Fruit fly (Drosophila melanogaster) whole organism, embryonic: ENCODE data around the gene dpr18.
A peak's percentile ranks its signal among the peaks of the same experiment; 100 is the strongest.

Experiments used
- Adf1 ChIP-seq: fragments of 200-800 bp; sonication (Bioruptor generic); IDR thresholded peaks from 2 replicates; pipeline ENCODE4 v1.3.6; 2022; ENCODE audit warnings: missing biosample characterization, missing genetic modification characterization
- Antp ChIP-seq: fragments of 200-800 bp; sonication (Bioruptor generic); optimal IDR thresholded peaks from 3 replicates; lab custom pipeline; 2016; ENCODE audit warnings: missing biosample characterization, missing genetic modification characterization
- CG11456 ChIP-seq: fragments of 200-800 bp; sonication (Bioruptor generic); IDR thresholded peaks from 3 replicates; pipeline ENCODE4 v1.3.6; 2022; ENCODE audit warnings: missing biosample characterization, missing genetic modification characterization
- CG11504 ChIP-seq: fragments of 200-800 bp; sonication (Bioruptor generic); optimal IDR thresholded peaks from 3 replicates; lab custom pipeline; 2019; ENCODE audit warnings: missing biosample characterization, mild to moderate bottlenecking, missing genetic modification characterization, moderate library complexity
- CG11560 ChIP-seq: fragments of 200-800 bp; sonication (Bioruptor generic); IDR thresholded peaks from 3 replicates; pipeline ENCODE4 v1.3.6; 2022; ENCODE audit warnings: missing biosample characterization, missing genetic modification characterization
- CG11696 ChIP-seq: fragments of 200-800 bp; sonication (Bioruptor generic); IDR thresholded peaks from 2 replicates; pipeline ENCODE4 v1.3.6; 2022; ENCODE audit warnings: missing biosample characterization, missing genetic modification characterization
- CG11723 ChIP-seq: fragments of 200-800 bp; sonication (Bioruptor generic); optimal IDR thresholded peaks from 2 replicates; lab custom pipeline; 2017; ENCODE audit warnings: missing biosample characterization, mild to moderate bottlenecking, missing genetic modification characterization
- CG15514 ChIP-seq: fragments of 200-800 bp; sonication (Bioruptor generic); optimal IDR thresholded peaks from 3 replicates; lab custom pipeline; 2017; ENCODE audit warnings: missing biosample characterization, missing genetic modification characterization, mild to moderate bottlenecking, moderate library complexity, missing genetic modification reagents
- CG17802 ChIP-seq: fragments of 200-800 bp; sonication (Bioruptor generic); optimal IDR thresholded peaks from 2 replicates; lab custom pipeline; 2018; ENCODE audit warnings: missing biosample characterization, mild to moderate bottlenecking, missing genetic modification characterization, moderate library complexity
- CG18262 ChIP-seq: fragments of 200-800 bp; optimal IDR thresholded peaks from 3 replicates; lab custom pipeline; 2019; ENCODE audit warnings: missing biosample characterization, mild to moderate bottlenecking, missing genetic modification characterization, moderate library complexity
- CG18476 ChIP-seq: fragments of 200-800 bp; sonication (Bioruptor generic); optimal IDR thresholded peaks from 2 replicates; lab custom pipeline; 2016; ENCODE audit warnings: missing biosample characterization, mild to moderate bottlenecking, missing genetic modification characterization
- CG18619 ChIP-seq: fragments of 200-800 bp; sonication (Bioruptor generic); optimal IDR thresholded peaks from 3 replicates; lab custom pipeline; 2017; ENCODE audit warnings: missing biosample characterization, mild to moderate bottlenecking, missing genetic modification characterization
- CG2199 ChIP-seq: fragments of 200-800 bp; sonication (Bioruptor generic); IDR thresholded peaks from 3 replicates; pipeline ENCODE4 v1.3.6; 2022; ENCODE audit warnings: missing biosample characterization, missing genetic modification characterization
- CG2678 ChIP-seq: fragments of 200-800 bp; sonication (Bioruptor generic); optimal IDR thresholded peaks from 3 replicates; lab custom pipeline; 2019; ENCODE audit warnings: missing biosample characterization, mild to moderate bottlenecking, missing genetic modification characterization, moderate library complexity
- CG31224 ChIP-seq: fragments of 200-800 bp; sonication (Bioruptor generic); IDR thresholded peaks from 2 replicates; pipeline ENCODE4 v1.3.6; 2022; ENCODE audit warnings: missing biosample characterization, missing genetic modification characterization
- CG4328 ChIP-seq: fragments of 200-800 bp; sonication (Bioruptor generic); optimal IDR thresholded peaks from 3 replicates; lab custom pipeline; 2017; ENCODE audit warnings: missing biosample characterization, missing genetic modification reagents, missing genetic modification characterization
- CG6272 ChIP-seq: fragments of 200-800 bp; sonication (Bioruptor generic); IDR thresholded peaks from 2 replicates; pipeline ENCODE4 v1.3.6; 2022; ENCODE audit warnings: missing biosample characterization, missing genetic modification characterization
- CG7745 ChIP-seq: fragments of 200-800 bp; sonication (Bioruptor generic); optimal IDR thresholded peaks from 2 replicates; lab custom pipeline; 2018; ENCODE audit warnings: missing biosample characterization, mild to moderate bottlenecking, missing genetic modification characterization, moderate library complexity
- CG9727 ChIP-seq: fragments of 200-800 bp; sonication (Bioruptor generic); optimal IDR thresholded peaks from 3 replicates; lab custom pipeline; 2017; ENCODE audit warnings: missing biosample characterization, mild to moderate bottlenecking, missing genetic modification characterization
- CkIIα-i1 ChIP-seq: fragments of 200-800 bp; sonication (Bioruptor generic); IDR thresholded peaks from 2 replicates; pipeline ENCODE4 v1.3.6; 2022; ENCODE audit warnings: missing biosample characterization, missing genetic modification characterization
- CoRest ChIP-seq: fragments of 200-800 bp; sonication (Bioruptor generic); optimal IDR thresholded peaks from 3 replicates; lab custom pipeline; 2018; ENCODE audit warnings: missing biosample characterization, mild to moderate bottlenecking, missing genetic modification characterization, moderate library complexity
- CrebB ChIP-seq: fragments of 200-800 bp; sonication (Bioruptor generic); optimal IDR thresholded peaks from 3 replicates; lab custom pipeline; 2018; ENCODE audit warnings: missing biosample characterization, mild to moderate bottlenecking, missing genetic modification characterization
- Dad ChIP-seq: fragments of 200-800 bp; sonication (Bioruptor generic); optimal IDR thresholded peaks from 3 replicates; lab custom pipeline; 2016; ENCODE audit warnings: missing biosample characterization, missing genetic modification characterization
- Fer1 ChIP-seq: fragments of 200-800 bp; sonication (Bioruptor generic); optimal IDR thresholded peaks from 2 replicates; lab custom pipeline; 2017; ENCODE audit warnings: missing biosample characterization, mild to moderate bottlenecking, missing genetic modification characterization
- Hsf ChIP-seq: fragments of 200-800 bp; sonication (Bioruptor generic); optimal IDR thresholded peaks from 3 replicates; lab custom pipeline; 2016; ENCODE audit warnings: missing biosample characterization, missing genetic modification characterization
- NfI ChIP-seq: fragments of 200-800 bp; sonication (Bioruptor generic); optimal IDR thresholded peaks from 3 replicates; lab custom pipeline; 2018; ENCODE audit warnings: missing biosample characterization, mild to moderate bottlenecking, missing genetic modification characterization, moderate library complexity
- Opbp ChIP-seq: fragments of 200-800 bp; sonication (Bioruptor generic); IDR thresholded peaks from 3 replicates; pipeline ENCODE4 v1.3.6; 2022; ENCODE audit warnings: missing biosample characterization, missing genetic modification characterization; ENCODE audit not compliant: partially characterized antibody
- Rx ChIP-seq: fragments of 200-800 bp; sonication (Bioruptor generic); IDR thresholded peaks from 2 replicates; pipeline ENCODE4 v1.3.6; 2022; ENCODE audit warnings: missing biosample characterization, missing genetic modification characterization
- Stat92E ChIP-seq, 3 experiments: fragments of >200 bp in 2 of 3; fragments of 200-800 bp in 1 of 3; sonication (Bioruptor generic) in 1 of 3; optimal IDR thresholded peaks; 2 replicates each; lab custom pipeline; 2017 to 2019; ENCODE audit warnings: missing biosample characterization in 3 of 3, missing genetic modification characterization in 3 of 3, mild to moderate bottlenecking in 1 of 3, moderate library complexity in 1 of 3
- ac ChIP-seq: fragments of 200-800 bp; sonication (Bioruptor generic); optimal IDR thresholded peaks from 3 replicates; lab custom pipeline; 2017; ENCODE audit warnings: missing biosample characterization, mild to moderate bottlenecking, missing genetic modification characterization
- ap ChIP-seq: fragments of 200-800 bp; sonication (Bioruptor generic); IDR thresholded peaks from 2 replicates; pipeline ENCODE4 v1.3.6; 2022; ENCODE audit warnings: missing biosample characterization, missing genetic modification characterization
- az2 ChIP-seq: fragments of 200-800 bp; sonication (Bioruptor generic); optimal IDR thresholded peaks from 3 replicates; lab custom pipeline; 2016; ENCODE audit warnings: missing biosample characterization, missing genetic modification characterization
- bab2 ChIP-seq: fragments of 200-800 bp; sonication (Bioruptor generic); optimal IDR thresholded peaks from 2 replicates; lab custom pipeline; 2016; ENCODE audit warnings: missing biosample characterization, missing genetic modification characterization
- cato ChIP-seq: fragments of 200-800 bp; sonication (Bioruptor generic); optimal IDR thresholded peaks from 2 replicates; lab custom pipeline; 2016; ENCODE audit warnings: missing biosample characterization, missing genetic modification characterization, borderline replicate concordance
- fu2 ChIP-seq: fragments of 200-800 bp; sonication (Bioruptor generic); optimal IDR thresholded peaks from 2 replicates; lab custom pipeline; 2016; ENCODE audit warnings: missing biosample characterization, missing genetic modification characterization
- gem ChIP-seq: fragments of 200-800 bp; sonication (Bioruptor generic); optimal IDR thresholded peaks from 2 replicates; lab custom pipeline; 2019; ENCODE audit warnings: missing biosample characterization, mild to moderate bottlenecking, missing genetic modification characterization, moderate library complexity
- h ChIP-seq: fragments of >200 bp; optimal IDR thresholded peaks from 2 replicates; lab custom pipeline; 2017
- hbn ChIP-seq: fragments of 200-800 bp; sonication (Bioruptor generic); IDR thresholded peaks from 2 replicates; pipeline ENCODE4 v1.3.6; 2022; ENCODE audit warnings: missing biosample characterization, missing genetic modification characterization; ENCODE audit not compliant: partially characterized antibody
- klu ChIP-seq: fragments of 200-800 bp; sonication (Bioruptor generic); IDR thresholded peaks from 2 replicates; pipeline ENCODE4 v1.3.6; 2022; ENCODE audit warnings: missing biosample characterization, missing genetic modification characterization
- mld ChIP-seq: fragments of 200-800 bp; sonication (Bioruptor generic); IDR thresholded peaks from 3 replicates; pipeline ENCODE4 v1.3.6; 2022; ENCODE audit warnings: missing biosample characterization, missing genetic modification characterization; ENCODE audit not compliant: partially characterized antibody
- nom ChIP-seq: fragments of 200-800 bp; sonication (Bioruptor generic); optimal IDR thresholded peaks from 2 replicates; lab custom pipeline; 2017; ENCODE audit warnings: missing biosample characterization, missing genetic modification characterization, mild to moderate bottlenecking, moderate library complexity, missing genetic modification reagents
- org-1 ChIP-seq: fragments of 200-800 bp; sonication (Bioruptor generic); optimal IDR thresholded peaks from 2 replicates; lab custom pipeline; 2017; ENCODE audit warnings: missing biosample characterization, missing genetic modification characterization
- pb ChIP-seq: fragments of 200-800 bp; sonication (Bioruptor generic); optimal IDR thresholded peaks from 3 replicates; lab custom pipeline; 2016; ENCODE audit warnings: missing biosample characterization, missing genetic modification characterization
- pros ChIP-seq: fragments of 200-800 bp; sonication (Bioruptor generic); optimal IDR thresholded peaks from 3 replicates; lab custom pipeline; 2019; ENCODE audit warnings: missing biosample characterization, mild to moderate bottlenecking, missing genetic modification characterization, moderate library complexity
- sima ChIP-seq: fragments of 200-800 bp; sonication (Bioruptor generic); optimal IDR thresholded peaks from 2 replicates; lab custom pipeline; 2016; ENCODE audit warnings: missing biosample characterization, missing genetic modification characterization
- tll ChIP-seq, 2 experiments: fragments of 200-800 bp in 1 of 2; fragments of >200 bp in 1 of 2; sonication (Bioruptor generic) in 1 of 2; optimal IDR thresholded peaks; 2 replicates each; lab custom pipeline; 2017 to 2019; ENCODE audit warnings: missing biosample characterization in 2 of 2, missing genetic modification characterization in 2 of 2, mild to moderate bottlenecking in 1 of 2, moderate library complexity in 1 of 2
- ttk ChIP-seq: fragments of 200-800 bp; sonication (Bioruptor generic); IDR thresholded peaks from 2 replicates; pipeline ENCODE4 v2.1.2; 2022; ENCODE audit warnings: missing biosample characterization, missing genetic modification characterization
- unpg ChIP-seq: fragments of 200-800 bp; sonication (Bioruptor generic); optimal IDR thresholded peaks from 3 replicates; lab custom pipeline; 2018; ENCODE audit warnings: missing biosample characterization, mild to moderate bottlenecking, missing genetic modification characterization, moderate library complexity
- wdn ChIP-seq: fragments of 200-800 bp; sonication (Bioruptor generic); IDR thresholded peaks from 2 replicates; pipeline ENCODE4 v1.3.6; 2022; ENCODE audit warnings: missing biosample characterization, missing genetic modification characterization
- yki ChIP-seq: fragments of >200 bp; optimal IDR thresholded peaks from 3 replicates; lab custom pipeline; 2018

Gene dpr18

DNA sequence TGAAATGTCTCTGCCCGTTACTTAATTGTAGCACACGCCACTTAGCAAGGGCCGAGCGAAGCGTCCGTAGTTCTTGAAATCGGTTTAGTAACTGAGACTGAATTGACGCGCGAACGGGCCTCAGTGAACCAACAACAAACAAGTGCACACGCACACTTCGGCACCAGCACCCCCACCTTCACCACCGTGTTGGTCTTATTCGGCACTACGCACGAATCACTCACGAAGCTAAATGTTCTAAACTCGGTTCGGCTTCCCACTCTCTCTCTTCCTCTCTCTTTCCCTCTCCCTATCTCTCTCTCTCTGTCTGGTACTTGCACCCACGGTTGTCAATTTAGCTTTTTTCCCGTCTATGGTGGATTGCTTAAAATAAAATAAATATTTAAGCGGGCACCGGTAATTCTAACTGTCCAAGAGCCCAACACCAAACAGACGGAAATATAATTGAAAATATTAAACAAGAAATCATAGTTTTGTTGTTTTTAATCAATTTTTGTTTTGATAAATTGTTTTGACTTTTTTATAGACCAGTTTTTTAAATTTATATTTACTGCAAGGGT lies 28.0 kb downstream of the dpr18 start, which contains the start of gene Tob (continued):
- peak; percentile 62 for TF ChIP-seq CG15514 (GFP tag; lab: Kevin White, UChicago)
- no peak for TF ChIP-seq CG18476 (GFP tag; lab: Kevin White, UChicago)
- TF ChIP-seq CG11504 (tag; lab: Kevin White, UChicago) = peak; percentile 36
- TF ChIP-seq CG9727 (GFP tag; lab: Kevin White, UChicago) = no peak
- TF ChIP-seq unpg = no peak
- TF ChIP-seq CG11560 (tag; lab: Robert Waterston, UW) = no peak
- TF ChIP-seq CG18619 (GFP tag; lab: Kevin White, UChicago) = no peak
- no peak for TF ChIP-seq hbn (GFP tag; lab: Robert Waterston, UW)
- no peak for TF ChIP-seq Rx (GFP tag; lab: Robert Waterston, UW)
- 0 out of 3 replicates have a peak, but pooled peaks have one; percentile 20 for TF ChIP-seq CG11456 (GFP tag; lab: Robert Waterston, UW)
- peak; percentile 29; the same call in 1 of the 2 replicates for TF ChIP-seq Adf1 (GFP tag; lab: Robert Waterston, UW)
- TF ChIP-seq NfI (GFP tag; lab: Kevin White, UChicago) = no peak
- no peak for TF ChIP-seq wdn (GFP tag; lab: Robert Waterston, UW)
- peak; percentile 10 for TF ChIP-seq Dad (GFP tag; lab: Kevin White, UChicago)
- no peak for TF ChIP-seq az2 (GFP tag; lab: Kevin White, UChicago)
- no peak for TF ChIP-seq CG4328 (GFP tag; lab: Kevin White, UChicago)
- no peak for TF ChIP-seq ap (GFP tag; lab: Robert Waterston, UW)
- TF ChIP-seq tll (GFP tag; optimal IDR thresholded peaks at IDR 0.05; lab: Kevin White, UChicago) = no peak
- peak; percentile 41; the same call in 1 of the 2 replicates for TF ChIP-seq klu
- no peak for TF ChIP-seq ac (GFP tag; lab: Kevin White, UChicago)
- TF ChIP-seq cato = no peak
- no peak for TF ChIP-seq pb
- peak; percentile 24 for TF ChIP-seq pros (GFP tag; lab: Kevin White, UChicago)
- TF ChIP-seq CG2678 (tag; lab: Kevin White, UChicago) = peak; percentile 17
- no peak for TF ChIP-seq h (lab: Kevin White, UChicago)
- TF ChIP-seq Antp (GFP tag; lab: Kevin White, UChicago) = peak; percentile 11
- TF ChIP-seq CG17802 = peak; percentile 78
- peak; percentile 54 for TF ChIP-seq nom (GFP tag; lab: Kevin White, UChicago)
- TF ChIP-seq sima (GFP tag; lab: Kevin White, UChicago) = no peak
- no peak for TF ChIP-seq ttk (GFP tag; lab: Robert Waterston, UW)
- TF ChIP-seq yki (lab: Kevin White, UChicago) = peak; percentile 39
- TF ChIP-seq CoRest = no peak
- no peak for TF ChIP-seq fu2 (GFP tag; lab: Kevin White, UChicago)
- 0 out of 3 replicates have a peak, but pooled peaks have one; percentile 14 for TF ChIP-seq mld
- TF ChIP-seq CG11696 (GFP tag; lab: Robert Waterston, UW) = no peak
- TF ChIP-seq CG7745 (tag; lab: Kevin White, UChicago) = no peak
- peak; percentile 70; the same call in 1 of the 3 replicates for TF ChIP-seq CG2199 (GFP tag; lab: Robert Waterston, UW)
- no peak for TF ChIP-seq CG11723 (GFP tag; lab: Kevin White, UChicago)
- no peak for TF ChIP-seq CG6272 (GFP tag; lab: Robert Waterston, UW)
- TF ChIP-seq Hsf (GFP tag; lab: Kevin White, UChicago) = peak; percentile 12
- TF ChIP-seq CG18262 (tag; lab: Kevin White, UChicago) = peak; percentile 13
- peak; percentile 27 for TF ChIP-seq CrebB (tag; lab: Kevin White, UChicago)
- no peak for TF ChIP-seq bab2 (GFP tag; lab: Kevin White, UChicago)
- no peak for TF ChIP-seq org-1
- no peak for TF ChIP-seq Opbp (GFP tag; lab: Robert Waterston, UW)
- no peak for TF ChIP-seq CG31224 (GFP tag; lab: Robert Waterston, UW)
- TF ChIP-seq Stat92E (GFP tag; optimal IDR thresholded peaks at IDR 0.05; lab: Kevin White, UChicago) = peak in 1 of 3 experiments; percentile 71
- peak; percentile 48 for TF ChIP-seq gem (tag; lab: Kevin White, UChicago)
- no peak for TF ChIP-seq Fer1 (GFP tag; lab: Kevin White, UChicago)
- TF ChIP-seq CkIIα-i1 = no peak
